Fruit fly (Drosophila melanogaster): ENCODE measurements around the gene chas.

The chas gene

DNA sequence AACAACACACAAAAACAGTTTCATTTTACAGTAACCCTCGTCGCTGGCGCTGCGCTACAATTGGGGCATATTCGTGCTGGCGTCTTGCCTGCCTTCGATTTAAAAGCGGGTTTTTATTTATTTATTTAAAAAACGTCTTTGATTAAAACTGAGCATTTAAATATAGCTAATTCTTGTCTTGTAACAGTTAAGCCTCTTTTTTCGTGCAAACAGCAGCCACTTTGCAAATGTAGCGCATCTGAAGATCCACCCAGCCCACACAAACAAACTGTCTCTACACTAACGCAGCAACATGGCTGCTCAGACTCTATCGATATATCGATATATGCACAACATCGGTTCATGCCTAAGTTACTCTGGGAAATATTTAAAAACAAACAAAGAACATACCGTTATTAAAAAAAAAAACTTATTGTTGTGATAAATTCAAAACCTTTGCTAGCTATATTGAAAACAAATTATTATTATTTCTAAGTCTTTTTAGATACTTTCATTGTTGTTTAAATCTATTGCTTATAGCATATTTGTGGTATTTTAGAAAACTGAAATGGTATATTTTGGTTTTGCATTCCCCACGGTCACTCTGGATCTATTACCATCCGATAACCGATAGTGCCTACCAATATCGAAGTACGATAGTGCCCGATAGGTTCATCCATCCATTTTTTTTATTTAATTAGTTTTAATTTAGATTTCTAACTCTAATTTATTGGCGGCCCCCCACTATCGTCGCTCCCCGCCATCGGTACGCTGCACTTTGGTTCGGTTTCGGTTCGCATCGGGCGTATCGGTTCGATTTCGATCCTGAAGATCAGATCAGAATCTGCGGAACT is 4.4 kb upstream of the chas start, which contains the start of the genes CG8188 and par-6 (continued):
- TF ChIP-seq row (GFP tag; IDR thresholded peaks at IDR 0.05) (peak; percentile 100), dmrt99B (tag; optimal IDR thresholded peaks at IDR 0.05) (peak; percentile 82), CG10431 (GFP tag; optimal IDR thresholded peaks at IDR 0.05) (peak; percentile 9), hbn (GFP tag; IDR thresholded peaks at IDR 0.05; ENCODE audit: partially characterized antibody) (0 out of 2 replicates have a peak, but pooled peaks have one; percentile 47), pum (GFP tag; optimal IDR thresholded peaks at IDR 0.05) (peak; percentile 90), crp (GFP tag; optimal IDR thresholded peaks at IDR 0.05) (peak in 1 of 2 experiments; percentile 32), CG4424 (GFP tag; optimal IDR thresholded peaks at IDR 0.05) (peak; percentile 87), klu (GFP tag; IDR thresholded peaks at IDR 0.05) (peak; percentile 83), CG13894 (tag; optimal IDR thresholded peaks at IDR 0.05) (peak; percentile 71), pita (GFP tag; optimal IDR thresholded peaks at IDR 0.05) (no peak), CG32532 (GFP tag; IDR thresholded peaks at IDR 0.05) (peak; percentile 90), Eip74EF (GFP tag; optimal IDR thresholded peaks at IDR 0.05) (peak in 1 of 2 experiments; percentile 69), CG7786 (GFP tag; optimal IDR thresholded peaks at IDR 0.05) (peak; percentile 88), CG14441 (GFP tag; IDR thresholded peaks at IDR 0.05) (peak; percentile 90), CG12659 (GFP tag; optimal IDR thresholded peaks at IDR 0.05) (peak; percentile 88), CG10654 (GFP tag; optimal IDR thresholded peaks at IDR 0.05) (peak; percentile 82), cad (GFP tag; optimal IDR thresholded peaks at IDR 0.05) (no peak), CG1832 (GFP tag; optimal IDR thresholded peaks at IDR 0.05) (no peak), ara (GFP tag; IDR thresholded peaks at IDR 0.05) (peak; percentile 85), CG8388 (GFP tag; optimal IDR thresholded peaks at IDR 0.05) (peak; percentile 78), CG3163 (GFP tag; optimal IDR thresholded peaks at IDR 0.05) (peak; percentile 68), fd3F (GFP tag; optimal IDR thresholded peaks at IDR 0.05) (peak; percentile 72), B-H1 (GFP tag; IDR thresholded peaks at IDR 0.05) (peak; percentile 84), H15 (GFP tag; IDR thresholded peaks at IDR 0.05) (peak; percentile 77), sqz (GFP tag; optimal IDR thresholded peaks at IDR 0.05) (peak; percentile 56), MTF-1 (GFP tag; optimal IDR thresholded peaks at IDR 0.05; ENCODE audit: borderline replicate concordance) (peak; percentile 35), CG16815 (GFP tag; optimal IDR thresholded peaks at IDR 0.05) (peak; percentile 83), pnt (GFP tag; optimal IDR thresholded peaks at IDR 0.05) (peak; percentile 83), CG5953 (GFP tag; IDR thresholded peaks at IDR 0.05) (peak; percentile 58; the same call in 1 of the 2 replicates), MESR4 (GFP tag; optimal IDR thresholded peaks at IDR 0.05) (peak; percentile 80), CG8478 (optimal IDR thresholded peaks at IDR 0.05) (no peak), CG18764 (GFP tag; optimal IDR thresholded peaks at IDR 0.05) (peak; percentile 68), CkIIα-i1 (GFP tag; IDR thresholded peaks at IDR 0.05) (no peak), h (optimal IDR thresholded peaks at IDR 0.05) (no peak), CG8089 (GFP tag; optimal IDR thresholded peaks at IDR 0.05) (peak; percentile 86), CG33213 (GFP tag; optimal IDR thresholded peaks at IDR 0.05) (peak; percentile 86), repo (GFP tag; optimal IDR thresholded peaks at IDR 0.05) (peak; percentile 79), Antp (GFP tag; optimal IDR thresholded peaks at IDR 0.05) (peak; percentile 91), emc (GFP tag; optimal IDR thresholded peaks at IDR 0.05) (peak; percentile 68), CG9797 (GFP tag; optimal IDR thresholded peaks at IDR 0.05) (peak; percentile 68), CG2120 (GFP tag; optimal IDR thresholded peaks at IDR 0.05) (peak; percentile 93), Atf3 (GFP tag; optimal IDR thresholded peaks at IDR 0.05) (peak; percentile 85), onecut (GFP tag; IDR thresholded peaks at IDR 0.05) (peak; percentile 50), CG2875 (GFP tag; optimal IDR thresholded peaks at IDR 0.05) (peak; percentile 68), ATbp (GFP tag; optimal IDR thresholded peaks at IDR 0.05) (peak; percentile 72), CG9932 (GFP tag; IDR thresholded peaks at IDR 0.05) (peak; percentile 92), nmo (GFP tag; optimal IDR thresholded peaks at IDR 0.05) (peak; percentile 87), shn (GFP tag; optimal IDR thresholded peaks at IDR 0.05) (peak; percentile 91), CG11695 (GFP tag; IDR thresholded peaks at IDR 0.05) (peak; percentile 86), Ets65A (GFP tag) (peak; percentile 98)

All from whole organism, embryonic.